Worm (Caenorhabditis elegans) whole organism, late embryonic: ENCODE measurements around the gene col-89.

Experiments used
- ama-1 ChIP-seq: fragments of 150-350 bp; optimal IDR thresholded peaks from 2 replicates; lab custom pipeline; 2014
- ceh-2 ChIP-seq: sonication (generic microtip); optimal IDR thresholded peaks from 2 replicates; lab custom pipeline; 2016; ENCODE audit warnings: missing genotype, missing genetic modification characterization, missing compliant biosample characterization
- ceh-9 ChIP-seq: sonication (generic microtip); optimal IDR thresholded peaks from 2 replicates; lab custom pipeline; 2016; ENCODE audit warnings: mild to moderate bottlenecking, missing genetic modification characterization, inconsistent platforms, missing compliant biosample characterization
- fkh-10 ChIP-seq: fragments of 150-350 bp; optimal IDR thresholded peaks from 2 replicates; lab custom pipeline; 2014; ENCODE audit warnings: missing biosample characterization, missing genetic modification reagents, missing genetic modification characterization
- hlh-30 ChIP-seq: sonication (generic microtip); optimal IDR thresholded peaks from 2 replicates; lab custom pipeline; 2017; ENCODE audit warnings: antibody characterized with exemption, missing genetic modification characterization, missing compliant biosample characterization; ENCODE audit not compliant: insufficient read depth
- hlh-8 ChIP-seq: sonication (generic microtip); optimal IDR thresholded peaks from 2 replicates; lab custom pipeline; 2016; ENCODE audit warnings: missing genotype, missing genetic modification characterization, missing compliant biosample characterization
- nhr-232 ChIP-seq: sonication (generic microtip); optimal IDR thresholded peaks from 2 replicates; lab custom pipeline; 2016; ENCODE audit warnings: missing genetic modification characterization, missing compliant biosample characterization
- pax-1 ChIP-seq: fragments of 150-350 bp; optimal IDR thresholded peaks from 2 replicates; lab custom pipeline; 2014; ENCODE audit warnings: missing biosample characterization, missing genetic modification characterization
- pqm-1 ChIP-seq: sonication (generic microtip); optimal IDR thresholded peaks from 2 replicates; lab custom pipeline; 2016; ENCODE audit warnings: missing genetic modification characterization, missing compliant biosample characterization
- pros-1 ChIP-seq: fragments of 150-350 bp; optimal IDR thresholded peaks from 2 replicates; lab custom pipeline; 2014; ENCODE audit warnings: missing biosample characterization, missing genetic modification reagents, missing genetic modification characterization
- sdc-2 ChIP-seq: sonication (generic microtip); optimal IDR thresholded peaks from 2 replicates; lab custom pipeline; 2016; ENCODE audit warnings: missing genotype, missing genetic modification characterization, missing compliant biosample characterization
- tbx-2 ChIP-seq: sonication (generic microtip); optimal IDR thresholded peaks from 2 replicates; lab custom pipeline; 2016; ENCODE audit warnings: missing genetic modification characterization, missing compliant biosample characterization
- unc-3 ChIP-seq, 2 experiments: fragments of 200-800 bp in 1 of 2; sonication (Bioruptor generic) in 1 of 2; sonication (generic microtip) in 1 of 2; conservative IDR thresholded peaks in 1 of 2; optimal IDR thresholded peaks in 1 of 2; 2 replicates each; pipeline versions ENCODE4 v1.3.6 to Lab custom; 2016 to 2022; ENCODE audit warnings: missing compliant biosample characterization in 2 of 2, missing genetic modification characterization in 2 of 2, missing genetic modification reagents in 1 of 2
- ztf-16 ChIP-seq: sonication (generic microtip); optimal IDR thresholded peaks from 2 replicates; lab custom pipeline; 2017; ENCODE audit warnings: missing genetic modification characterization, missing compliant biosample characterization

- TF ChIP-seq unc-3 (GFP tag; conservative IDR thresholded peaks at IDR 0.05; lab: Robert Waterston, UW) = no peak
- TF ChIP-seq unc-3 (tag; optimal IDR thresholded peaks at IDR 0.05; lab: Kevin White, UChicago) = no peak
- TF ChIP-seq ceh-9 (tag; lab: Kevin White, UChicago) = no peak
- no peak for TF ChIP-seq hlh-8
- no peak for TF ChIP-seq pros-1 (tag; lab: Kevin White, UChicago)
- no peak for TF ChIP-seq ama-1 (lab: Kevin White, UChicago)
- TF ChIP-seq nhr-232 (tag; lab: Kevin White, UChicago) = no peak
- no peak for TF ChIP-seq hlh-30 (tag; lab: Kevin White, UChicago)
- no peak for TF ChIP-seq fkh-10
- no peak for TF ChIP-seq ceh-2 (tag; lab: Kevin White, UChicago)
- no peak for TF ChIP-seq tbx-2 (tag; lab: Kevin White, UChicago)
- no peak for TF ChIP-seq ztf-16
- TF ChIP-seq pqm-1 (tag; lab: Kevin White, UChicago) = no peak
- TF ChIP-seq sdc-2 (tag; lab: Kevin White, UChicago) = no peak
- TF ChIP-seq pax-1 (tag; lab: Kevin White, UChicago) = no peak
Observed at ce11 chrIII:4748666-4749065, 739 bp downstream of the col-89 start.
